Fruit fly (Drosophila melanogaster) whole organism, prepupa: ENCODE measurements around the gene chas.

Experiments
- Blimp-1 ChIP-seq: fragments of 200-800 bp; sonication (Bioruptor generic); optimal IDR thresholded peaks from 3 replicates; lab custom pipeline; 2017; ENCODE audit warnings: missing biosample characterization, missing genetic modification characterization, mild to moderate bottlenecking, moderate library complexity, missing genetic modification reagents
- CG10631 ChIP-seq: fragments of 200-800 bp; sonication (Bioruptor generic); optimal IDR thresholded peaks from 2 replicates; lab custom pipeline; 2016; ENCODE audit warnings: missing biosample characterization, missing genetic modification characterization
- CG10669 ChIP-seq: fragments of 200-800 bp; sonication (Bioruptor generic); optimal IDR thresholded peaks from 3 replicates; lab custom pipeline; 2018; ENCODE audit warnings: missing biosample characterization, mild to moderate bottlenecking, missing genetic modification characterization, moderate library complexity
- CG11294 ChIP-seq: fragments of 200-800 bp; sonication (Bioruptor generic); IDR thresholded peaks from 2 replicates; pipeline ENCODE4 v1.3.6; 2022; ENCODE audit warnings: missing biosample characterization, missing genetic modification characterization
- CG11762 ChIP-seq: fragments of 200-800 bp; sonication (Bioruptor generic); optimal IDR thresholded peaks from 3 replicates; lab custom pipeline; 2016; ENCODE audit warnings: missing biosample characterization, missing genetic modification characterization; ENCODE audit not compliant: insufficient read depth
- CG11902 ChIP-seq: fragments of 200-800 bp; sonication (Bioruptor generic); optimal IDR thresholded peaks from 3 replicates; lab custom pipeline; 2016; ENCODE audit warnings: missing biosample characterization, missing genetic modification characterization
- CG15336 ChIP-seq: fragments of 200-800 bp; sonication (Bioruptor generic); IDR thresholded peaks from 2 replicates; pipeline ENCODE4 v1.3.6; 2022; ENCODE audit warnings: missing biosample characterization, missing genetic modification characterization
- CG1621 ChIP-seq: fragments of 200-800 bp; sonication (Bioruptor generic); optimal IDR thresholded peaks from 3 replicates; lab custom pipeline; 2018; ENCODE audit warnings: missing biosample characterization, mild to moderate bottlenecking, missing genetic modification characterization
- CG16779 ChIP-seq: fragments of 200-800 bp; sonication (Bioruptor generic); optimal IDR thresholded peaks from 3 replicates; lab custom pipeline; 2017; ENCODE audit warnings: missing biosample characterization, mild to moderate bottlenecking, missing genetic modification characterization
- CG3032 ChIP-seq: fragments of 200-800 bp; optimal IDR thresholded peaks from 2 replicates; lab custom pipeline; 2019; ENCODE audit warnings: missing biosample characterization, mild to moderate bottlenecking, missing genetic modification characterization, moderate library complexity
- CG31627 ChIP-seq: fragments of 200-800 bp; sonication (Bioruptor generic); optimal IDR thresholded peaks from 3 replicates; lab custom pipeline; 2016; ENCODE audit warnings: missing biosample characterization, missing genetic modification characterization
- CG4318 ChIP-seq: fragments of 200-800 bp; sonication (Bioruptor generic); optimal IDR thresholded peaks from 3 replicates; lab custom pipeline; 2017; ENCODE audit warnings: missing biosample characterization, mild to moderate bottlenecking, missing genetic modification characterization
- CG6163 ChIP-seq: fragments of 200-800 bp; sonication (Bioruptor generic); IDR thresholded peaks from 3 replicates; pipeline ENCODE4 v1.3.6; 2022; ENCODE audit warnings: missing biosample characterization, missing genetic modification characterization
- CG6792 ChIP-seq: fragments of 200-800 bp; sonication (Bioruptor generic); optimal IDR thresholded peaks from 3 replicates; lab custom pipeline; 2016; ENCODE audit warnings: missing biosample characterization, missing genetic modification characterization
- CG6808 ChIP-seq: fragments of 200-800 bp; sonication (Bioruptor generic); optimal IDR thresholded peaks from 3 replicates; lab custom pipeline; 2017; ENCODE audit warnings: missing biosample characterization, missing genetic modification characterization, mild to moderate bottlenecking, moderate library complexity, missing genetic modification reagents
- CG7368 ChIP-seq: fragments of 200-800 bp; sonication (Bioruptor generic); optimal IDR thresholded peaks from 3 replicates; lab custom pipeline; 2016; ENCODE audit warnings: missing biosample characterization, missing genetic modification characterization
- CG8119 ChIP-seq: fragments of 200-800 bp; sonication (Bioruptor generic); IDR thresholded peaks from 3 replicates; pipeline ENCODE4 v1.3.6; 2022; ENCODE audit warnings: missing biosample characterization, missing genetic modification characterization
- CG8319 ChIP-seq: fragments of 200-800 bp; sonication (Bioruptor generic); optimal IDR thresholded peaks from 3 replicates; lab custom pipeline; 2016; ENCODE audit warnings: missing biosample characterization, missing genetic modification characterization
- CG8632 ChIP-seq: fragments of 200-800 bp; sonication (Bioruptor generic); optimal IDR thresholded peaks from 3 replicates; lab custom pipeline; 2016; ENCODE audit warnings: missing biosample characterization, missing genetic modification characterization
- CG9139 ChIP-seq: fragments of 200-800 bp; sonication (Bioruptor generic); optimal IDR thresholded peaks from 3 replicates; lab custom pipeline; 2017; ENCODE audit warnings: missing biosample characterization, mild to moderate bottlenecking, missing genetic modification characterization
- Eip75B ChIP-seq: fragments of 200-800 bp; sonication (Bioruptor generic); optimal IDR thresholded peaks from 3 replicates; lab custom pipeline; 2016; ENCODE audit warnings: missing biosample characterization, missing genetic modification characterization
- Eip78C ChIP-seq: fragments of 200-800 bp; sonication (Bioruptor generic); peaks from one replicate; lab custom pipeline; 2016; ENCODE audit warnings: missing biosample characterization, missing genetic modification characterization
- Eip93F ChIP-seq: fragments of 200-800 bp; sonication (Bioruptor generic); optimal IDR thresholded peaks from 2 replicates; lab custom pipeline; 2016; ENCODE audit warnings: missing biosample characterization, mild to moderate bottlenecking, missing genetic modification characterization
- Ets96B ChIP-seq: fragments of 200-800 bp; optimal IDR thresholded peaks from 2 replicates; lab custom pipeline; 2019; ENCODE audit warnings: missing biosample characterization, mild to moderate bottlenecking, missing genetic modification characterization, moderate library complexity
- Gug ChIP-seq: fragments of 200-800 bp; sonication (Bioruptor generic); IDR thresholded peaks from 2 replicates; pipeline ENCODE4 v1.3.6; 2022; ENCODE audit warnings: missing biosample characterization, missing genetic modification characterization
- Hr38 ChIP-seq: sonication (Bioruptor generic); optimal IDR thresholded peaks from 2 replicates; lab custom pipeline; 2016; ENCODE audit warnings: missing biosample characterization, missing genetic modification characterization
- Hr39 ChIP-seq: fragments of 200-800 bp; sonication (Bioruptor generic); optimal IDR thresholded peaks from 2 replicates; lab custom pipeline; 2016; ENCODE audit warnings: missing biosample characterization, missing genetic modification characterization
- Lpt ChIP-seq: fragments of 200-800 bp; sonication (Bioruptor generic); optimal IDR thresholded peaks from 3 replicates; lab custom pipeline; 2016; ENCODE audit warnings: missing biosample characterization, missing genetic modification characterization
- Met ChIP-seq: fragments of 200-800 bp; sonication (Bioruptor generic); optimal IDR thresholded peaks from 3 replicates; lab custom pipeline; 2016; ENCODE audit warnings: missing biosample characterization, missing genetic modification characterization
- OdsH ChIP-seq: fragments of 200-800 bp; sonication (Bioruptor generic); optimal IDR thresholded peaks from 3 replicates; lab custom pipeline; 2016; ENCODE audit warnings: missing biosample characterization, missing genetic modification characterization
- Smox ChIP-seq: fragments of 200-800 bp; sonication (Bioruptor generic); optimal IDR thresholded peaks from 3 replicates; lab custom pipeline; 2016; ENCODE audit warnings: missing biosample characterization, missing genetic modification characterization
- Sox102F ChIP-seq: fragments of 200-800 bp; sonication (Bioruptor generic); optimal IDR thresholded peaks from 2 replicates; lab custom pipeline; 2016; ENCODE audit warnings: missing biosample characterization, mild to moderate bottlenecking, missing genetic modification characterization
- Sox14 ChIP-seq: fragments of 200-800 bp; sonication (Bioruptor generic); optimal IDR thresholded peaks from 3 replicates; lab custom pipeline; 2016; ENCODE audit warnings: missing biosample characterization, missing genetic modification characterization
- Sox15 ChIP-seq: fragments of 200-800 bp; sonication (Bioruptor generic); optimal IDR thresholded peaks from 3 replicates; lab custom pipeline; 2016; ENCODE audit warnings: missing biosample characterization, missing genetic modification characterization
- achi ChIP-seq: fragments of 200-800 bp; sonication (Bioruptor generic); optimal IDR thresholded peaks from 3 replicates; lab custom pipeline; 2016; ENCODE audit warnings: missing biosample characterization, missing genetic modification characterization
- acj6 ChIP-seq: fragments of 200-800 bp; sonication (Bioruptor generic); optimal IDR thresholded peaks from 3 replicates; lab custom pipeline; 2016; ENCODE audit warnings: missing biosample characterization, missing genetic modification characterization
- cyc ChIP-seq: fragments of 200-800 bp; sonication (Bioruptor generic); optimal IDR thresholded peaks from 3 replicates; lab custom pipeline; 2016; ENCODE audit warnings: missing biosample characterization, missing genetic modification characterization
- dac ChIP-seq: fragments of 200-800 bp; sonication (Bioruptor generic); optimal IDR thresholded peaks from 2 replicates; lab custom pipeline; 2017; ENCODE audit warnings: missing biosample characterization, mild to moderate bottlenecking, missing genetic modification characterization
- dsx ChIP-seq: fragments of 200-800 bp; optimal IDR thresholded peaks from 3 replicates; lab custom pipeline; 2019; ENCODE audit warnings: missing biosample characterization, mild to moderate bottlenecking, missing genetic modification characterization, moderate library complexity; ENCODE audit not compliant: poor library complexity, severe bottlenecking
- esn ChIP-seq: fragments of 200-800 bp; sonication (Bioruptor generic); optimal IDR thresholded peaks from 2 replicates; lab custom pipeline; 2016; ENCODE audit warnings: missing biosample characterization, mild to moderate bottlenecking, missing genetic modification characterization, moderate library complexity
- fd59A ChIP-seq: fragments of 200-800 bp; sonication (Bioruptor generic); optimal IDR thresholded peaks from 2 replicates; lab custom pipeline; 2017; ENCODE audit warnings: missing biosample characterization, mild to moderate bottlenecking, missing genetic modification characterization, missing genetic modification reagents
- lz ChIP-seq: fragments of 200-800 bp; sonication (Bioruptor generic); optimal IDR thresholded peaks from 3 replicates; lab custom pipeline; 2016; ENCODE audit warnings: missing biosample characterization, missing genetic modification characterization
- net ChIP-seq: fragments of 200-800 bp; sonication (Bioruptor generic); optimal IDR thresholded peaks from 3 replicates; lab custom pipeline; 2016; ENCODE audit warnings: missing biosample characterization, missing genetic modification characterization
- pdm3 ChIP-seq: fragments of 200-800 bp; sonication (Bioruptor generic); optimal IDR thresholded peaks from 3 replicates; lab custom pipeline; 2016; ENCODE audit warnings: missing biosample characterization, missing genetic modification characterization
- salr ChIP-seq, 2 experiments: fragments of 200-800 bp; sonication (Bioruptor generic); optimal IDR thresholded peaks; 3 replicates each; lab custom pipeline; 2016 to 2018; ENCODE audit warnings: missing biosample characterization in 2 of 2, missing genetic modification characterization in 2 of 2, mild to moderate bottlenecking in 1 of 2
- ss ChIP-seq, 2 experiments: fragments of 200-800 bp; sonication (Bioruptor generic); optimal IDR thresholded peaks; 2 replicates in 1 of 2; 3 replicates in 1 of 2; lab custom pipeline; 2017 to 2018; ENCODE audit warnings: mild to moderate bottlenecking in 2 of 2, missing biosample characterization in 2 of 2, missing genetic modification characterization in 2 of 2, moderate library complexity in 1 of 2
- topi ChIP-seq: fragments of 200-800 bp; sonication (Bioruptor generic); optimal IDR thresholded peaks from 3 replicates; lab custom pipeline; 2016; ENCODE audit warnings: missing biosample characterization, missing genetic modification characterization

chas gene

DNA sequence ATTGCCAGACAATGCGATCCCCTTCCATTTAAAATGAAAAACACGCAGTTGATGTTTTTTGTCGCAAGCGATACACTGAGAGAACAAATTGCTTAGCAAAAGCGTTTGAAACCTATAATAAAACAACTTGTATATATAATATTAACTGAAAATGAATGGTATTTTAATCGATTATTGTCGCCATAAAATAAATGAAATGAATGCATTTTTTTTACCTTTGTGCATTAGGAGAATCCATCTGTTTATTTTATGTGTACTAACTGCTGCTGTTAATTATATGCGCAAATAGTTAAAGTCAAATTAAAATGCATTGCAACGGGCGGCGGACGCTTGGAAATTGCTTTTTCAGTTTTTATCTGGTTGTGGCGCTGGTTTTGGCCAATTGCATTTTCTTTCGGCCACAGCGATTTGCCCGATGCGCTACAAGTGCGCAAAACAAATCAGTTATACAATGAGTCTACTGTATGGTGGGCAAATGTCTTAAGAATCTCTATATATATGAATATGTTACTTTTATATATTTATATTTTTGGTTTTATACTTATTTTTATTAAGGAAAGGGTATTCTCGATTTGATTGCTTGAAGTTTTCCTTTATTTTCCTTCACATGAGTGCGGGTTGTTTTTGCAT lies 28.1 kb upstream of the chas start (continued):
- TF ChIP-seq CG31627 (GFP tag; lab: Kevin White, UChicago) = peak; percentile 33
- peak; percentile 55 for TF ChIP-seq CG11902 (GFP tag; lab: Kevin White, UChicago)
- peak; percentile 89 for TF ChIP-seq Eip78C (GFP tag; lab: Kevin White, UChicago)
- TF ChIP-seq dsx (GFP tag; lab: Kevin White, UChicago) = peak; percentile 29
- TF ChIP-seq lz = peak; percentile 45
- TF ChIP-seq Eip93F = no peak
- peak; percentile 58 for TF ChIP-seq cyc (GFP tag; lab: Kevin White, UChicago)
- peak; percentile 71 for TF ChIP-seq CG10669 (GFP tag; lab: Kevin White, UChicago)
- peak; percentile 53 for TF ChIP-seq CG6792 (GFP tag; lab: Kevin White, UChicago)
- TF ChIP-seq Gug (GFP tag; lab: Robert Waterston, UW) = peak; percentile 53
- no peak for TF ChIP-seq Blimp-1
- TF ChIP-seq CG8119 (GFP tag; lab: Robert Waterston, UW) = peak; percentile 77
- peak; percentile 64 for TF ChIP-seq Met (GFP tag; lab: Kevin White, UChicago)
- peak; percentile 34 for TF ChIP-seq CG11762 (GFP tag; lab: Kevin White, UChicago)
- peak; percentile 81 for TF ChIP-seq CG15336 (GFP tag; lab: Robert Waterston, UW)
- peak; percentile 55 for TF ChIP-seq net (GFP tag; lab: Kevin White, UChicago)
- TF ChIP-seq CG8632 (GFP tag; lab: Kevin White, UChicago) = peak; percentile 49
- peak; percentile 61 for TF ChIP-seq CG11294 (GFP tag; lab: Robert Waterston, UW)
- TF ChIP-seq Lpt (GFP tag; lab: Kevin White, UChicago) = peak; percentile 49
- peak; percentile 47 for TF ChIP-seq achi (GFP tag; lab: Kevin White, UChicago)
- TF ChIP-seq, all 60 proteins: peak for 43

- TF ChIP-seq CG7368 (GFP tag; lab: Kevin White, UChicago) (no peak), CG4318 (GFP tag; lab: Kevin White, UChicago) (no peak), CG6808 (GFP tag; lab: Kevin White, UChicago) (peak; percentile 75), Eip93F (no peak), salr (GFP tag; optimal IDR thresholded peaks at IDR 0.05; lab: Kevin White, UChicago) (no peak), fd59A (GFP tag; lab: Kevin White, UChicago) (no peak), Ets96B (tag; lab: Kevin White, UChicago) (peak; percentile 66), Hr38 (GFP tag; lab: Kevin White, UChicago) (no peak), CG8319 (GFP tag; lab: Kevin White, UChicago) (no peak), dsx (GFP tag; lab: Kevin White, UChicago) (peak; percentile 25), CG1621 (tag; lab: Kevin White, UChicago) (peak; percentile 52), Hr39 (GFP tag; lab: Kevin White, UChicago) (no peak), Met (GFP tag; lab: Kevin White, UChicago) (no peak), dac (GFP tag; lab: Kevin White, UChicago) (no peak), acj6 (GFP tag; lab: Kevin White, UChicago) (no peak), CG31627 (GFP tag; lab: Kevin White, UChicago) (no peak), CG3032 (tag; lab: Kevin White, UChicago) (peak; percentile 38), Eip75B (GFP tag; lab: Kevin White, UChicago) (no peak), CG6163 (peak; percentile 75), OdsH (GFP tag; lab: Kevin White, UChicago) (no peak), pdm3 (GFP tag; lab: Kevin White, UChicago) (no peak), Lpt (GFP tag; lab: Kevin White, UChicago) (no peak), CG11294 (GFP tag; lab: Robert Waterston, UW) (no peak), Sox14 (peak; percentile 15), CG10631 (GFP tag; lab: Kevin White, UChicago) (no peak), CG10669 (GFP tag; lab: Kevin White, UChicago) (peak; percentile 58), Sox15 (GFP tag; lab: Kevin White, UChicago) (no peak), CG9139 (GFP tag; lab: Kevin White, UChicago) (peak; percentile 82), net (GFP tag; lab: Kevin White, UChicago) (no peak), Sox102F (GFP tag; lab: Kevin White, UChicago) (no peak), Smox (GFP tag; lab: Kevin White, UChicago) (no peak), CG16779 (tag; lab: Kevin White, UChicago) (peak; percentile 55), CG11762 (GFP tag; lab: Kevin White, UChicago) (no peak), CG8632 (GFP tag; lab: Kevin White, UChicago) (no peak), ss (GFP tag; optimal IDR thresholded peaks at IDR 0.05; lab: Kevin White, UChicago) (peak; percentile 56 to 61), esn (GFP tag; lab: Kevin White, UChicago) (no peak), topi (no peak)
These were observed 27.5 kb upstream of the chas start for dm6 chrX:17725937-17726489.
